Worm (Caenorhabditis elegans) whole organism, L3 larva: ENCODE measurements around the gene prp-3.

ENCODE experiments used
- ama-1 ChIP-seq: fragments of 150-350 bp; optimal IDR thresholded peaks from 2 replicates; lab custom pipeline; 2018
- ceh-82 ChIP-seq: fragments of 150-350 bp; optimal IDR thresholded peaks from 2 replicates; lab custom pipeline; 2014; ENCODE audit warnings: missing biosample characterization, missing genetic modification characterization
- egl-27 ChIP-seq: sonication (generic microtip); optimal IDR thresholded peaks from 4 replicates; lab custom pipeline; 2017; ENCODE audit warnings: missing biosample characterization, missing genetic modification reagents, missing genetic modification characterization
- elt-1 ChIP-seq: fragments of 150-350 bp; optimal IDR thresholded peaks from 2 replicates; lab custom pipeline; 2014; ENCODE audit warnings: missing biosample characterization, missing genetic modification characterization
- nhr-11 ChIP-seq: fragments of 150-350 bp; optimal IDR thresholded peaks from 2 replicates; lab custom pipeline; 2014; ENCODE audit warnings: missing biosample characterization, missing genetic modification characterization
- nhr-43 ChIP-seq: sonication (generic microtip); optimal IDR thresholded peaks from 2 replicates; lab custom pipeline; 2016; ENCODE audit warnings: mild to moderate bottlenecking, missing genetic modification characterization, missing compliant biosample characterization; ENCODE audit not compliant: poor library complexity, severe bottlenecking
- pha-4 ChIP-seq: fragments of 150-350 bp; optimal IDR thresholded peaks from 2 replicates; lab custom pipeline; 2014; ENCODE audit warnings: missing biosample characterization, missing genetic modification reagents, missing genetic modification characterization
- snpc-4 ChIP-seq: fragments of 150-350 bp; optimal IDR thresholded peaks from 2 replicates; lab custom pipeline; 2014; ENCODE audit warnings: missing biosample characterization, missing genetic modification characterization
- tbx-2 ChIP-seq: sonication (generic microtip); optimal IDR thresholded peaks from 2 replicates; lab custom pipeline; 2016; ENCODE audit warnings: mild to moderate bottlenecking, missing genetic modification characterization, missing compliant biosample characterization
- unc-62 ChIP-seq: fragments of 150-350 bp; sonication (generic microtip); optimal IDR thresholded peaks from 4 replicates; lab custom pipeline; 2014; ENCODE audit warnings: missing biosample characterization, missing genetic modification reagents, missing genetic modification characterization

- TF ChIP-seq pha-4 (tag; lab: Kevin White, UChicago) (no peak), egl-27 (tag; lab: Kevin White, UChicago) (no peak), snpc-4 (no peak), unc-62 (GFP tag; lab: Kevin White, UChicago) (no peak), nhr-11 (tag; lab: Kevin White, UChicago) (no peak), ceh-82 (no peak), ama-1 (no peak), tbx-2 (tag; lab: Kevin White, UChicago) (no peak), nhr-43 (tag; lab: Kevin White, UChicago) (no peak), elt-1 (no peak)
These were observed 47.2 kb upstream of the prp-3 start, which contains the start of gene D2045.9 for ce11 chrIII:10474945-10475344.
